Worm (Caenorhabditis elegans): ENCODE data around the gene gop-1.

DNA sequence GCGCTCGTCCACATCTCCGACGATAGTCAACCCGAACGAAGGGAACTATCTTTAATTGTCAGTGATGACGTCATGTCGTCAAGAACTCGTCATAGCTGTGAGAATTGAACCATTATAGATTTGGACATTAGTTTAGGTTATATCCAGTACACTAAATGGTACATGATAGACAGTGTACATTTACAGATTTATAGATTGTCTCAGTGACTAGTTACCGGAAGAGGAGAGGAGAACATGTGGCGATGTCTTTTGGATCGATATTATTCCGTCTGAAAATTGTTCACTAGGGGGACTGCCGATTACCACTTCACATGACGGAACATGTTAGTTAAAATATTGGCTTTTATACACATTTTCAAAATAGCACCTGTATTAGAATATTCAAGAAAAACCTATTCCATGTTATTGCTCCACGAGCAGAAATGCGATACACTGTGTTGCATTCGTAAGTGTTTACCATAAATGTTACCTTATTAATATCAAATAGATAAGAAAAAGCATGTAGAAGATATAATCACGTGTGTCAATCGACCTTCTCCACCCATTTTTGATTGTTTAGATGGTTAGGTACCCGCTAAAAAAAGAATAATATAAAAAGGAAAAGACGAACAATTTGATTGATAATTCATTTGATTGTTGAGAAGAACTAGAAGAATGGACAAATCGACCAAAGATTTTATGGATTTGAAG is 13.1 kb downstream of the gop-1 start, which contains the start of gene ZC395.5:
- TF ChIP-seq cog-1 (tag; optimal IDR thresholded peaks at IDR 0.05) (no peak), ztf-29 (GFP tag; IDR thresholded peaks at IDR 0.05) (no peak), flt-1 (GFP tag; IDR thresholded peaks at IDR 0.05) (no peak), tab-1 (GFP tag; IDR thresholded peaks at IDR 0.05) (no peak), T22C8.4 (GFP tag; IDR thresholded peaks at IDR 0.05) (no peak), ztf-23 (GFP tag; IDR thresholded peaks at IDR 0.05) (no peak), med-1 (GFP tag; optimal IDR thresholded peaks at IDR 0.05; ENCODE audit: insufficient read depth) (no peak), klf-2 (GFP tag; conservative IDR thresholded peaks at IDR 0.05) (no peak)
